Worm (Caenorhabditis elegans) whole organism, young adult: ENCODE data around the gene cal-8.

ENCODE experiments used
- Y56A3A.18 ChIP-seq: fragments of 200-800 bp; sonication (Bioruptor generic); IDR thresholded peaks from 2 replicates; pipeline ENCODE4 v1.3.6; 2022; ENCODE audit warnings: missing genetic modification reagents, missing genetic modification characterization, missing compliant biosample characterization
- nhr-27 ChIP-seq: fragments of 200-800 bp; sonication (Bioruptor generic); optimal IDR thresholded peaks from 2 replicates; lab custom pipeline; 2018; ENCODE audit warnings: mild to moderate bottlenecking, missing genetic modification characterization, moderate library complexity, missing compliant biosample characterization

ce11 chrII:5503760-5504159 lies 21.9 kb upstream of the cal-8 start, which contains the start of gene cyp-44A1:
- TF ChIP-seq nhr-27 (tag; lab: Kevin White, UChicago) (no peak), Y56A3A.18 (GFP tag; lab: Robert Waterston, UW) (no peak)
